Worm (Caenorhabditis elegans) whole organism, midembryonic: Measurements from ENCODE around the gene slcr-46.2.

ENCODE experiments used
- flt-1 ChIP-seq: fragments of 200-800 bp; sonication (Bioruptor generic); IDR thresholded peaks from 2 replicates; pipeline ENCODE4 v1.3.6; 2022; ENCODE audit warnings: missing genetic modification characterization, missing compliant biosample characterization
- klf-2 ChIP-seq: fragments of 200-800 bp; sonication (Bioruptor generic); conservative IDR thresholded peaks from 2 replicates; pipeline ENCODE4 v1.3.6; 2022; ENCODE audit warnings: missing genetic modification reagents, missing genetic modification characterization, missing compliant biosample characterization
- ztf-23 ChIP-seq: fragments of 200-800 bp; sonication (Bioruptor generic); IDR thresholded peaks from 2 replicates; pipeline ENCODE4 v1.3.6; 2022; ENCODE audit warnings: missing genetic modification reagents, missing genetic modification characterization, missing compliant biosample characterization

DNA sequence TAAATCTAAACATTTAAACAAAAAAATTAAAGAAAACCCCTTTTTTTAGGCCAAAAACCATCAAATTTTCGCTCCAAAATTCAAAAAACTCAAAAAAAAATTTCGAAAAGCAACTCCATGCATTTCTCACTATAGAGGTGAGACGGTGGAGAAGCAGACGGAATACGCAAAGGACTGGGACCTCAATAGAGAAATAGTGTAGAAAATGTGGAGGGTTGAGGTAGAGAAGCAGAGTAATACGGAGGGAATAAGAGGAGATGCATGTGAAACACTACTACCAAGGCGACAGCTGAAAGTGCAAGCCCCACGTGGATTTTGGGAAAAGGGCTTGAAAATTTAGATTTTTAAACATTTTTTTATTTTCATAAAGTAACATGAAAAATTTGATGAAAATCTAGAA lies 1.3 kb upstream of the slcr-46.2 start:
- no peak for TF ChIP-seq ztf-23 (GFP tag; lab: Robert Waterston, UW)
- no peak for TF ChIP-seq flt-1
- no peak for TF ChIP-seq klf-2 (GFP tag; lab: Robert Waterston, UW)
